Worm (Caenorhabditis elegans) whole organism, L4 larva: ENCODE results near the gene hot-4.

ENCODE experiments used
- F49E8.2 ChIP-seq: sonication (generic microtip); optimal IDR thresholded peaks from 2 replicates; lab custom pipeline; 2016; ENCODE audit warnings: missing compliant biosample characterization, mild to moderate bottlenecking, missing genetic modification characterization, borderline replicate concordance
- Y48G9A.11 ChIP-seq: fragments of 200-800 bp; sonication (Bioruptor generic); IDR thresholded peaks from 2 replicates; pipeline ENCODE4 v1.3.6; 2022; ENCODE audit warnings: missing genetic modification reagents, missing genetic modification characterization, missing compliant biosample characterization
- Y5F2A.4 ChIP-seq: fragments of 200-800 bp; sonication (Bioruptor generic); optimal IDR thresholded peaks from 2 replicates; lab custom pipeline; 2018; ENCODE audit warnings: mild to moderate bottlenecking, missing genetic modification characterization, missing compliant biosample characterization
- Y75B8A.6 ChIP-seq: fragments of 200-800 bp; sonication (Bioruptor generic); IDR thresholded peaks from 2 replicates; pipeline ENCODE4 v1.3.6; 2022; ENCODE audit warnings: missing genetic modification reagents, missing genetic modification characterization, missing compliant biosample characterization
- ZK546.5 ChIP-seq, 2 experiments: sonication (generic microtip); optimal IDR thresholded peaks; 2 replicates each; lab custom pipeline; 2017; ENCODE audit warnings: missing biosample characterization in 2 of 2, missing genetic modification characterization in 2 of 2
- ama-1 ChIP-seq: fragments of 150-350 bp; optimal IDR thresholded peaks from 2 replicates; lab custom pipeline; 2014; ENCODE audit warnings: inconsistent platforms, mixed read lengths
- ceh-20 ChIP-seq: fragments of 200-800 bp; sonication (Bioruptor generic); IDR thresholded peaks from 2 replicates; pipeline ENCODE4 v1.3.6; 2022; ENCODE audit warnings: missing genetic modification reagents, missing genetic modification characterization, missing compliant biosample characterization
- ceh-32 ChIP-seq: sonication (generic microtip); optimal IDR thresholded peaks from 2 replicates; lab custom pipeline; 2016; ENCODE audit warnings: mild to moderate bottlenecking, missing genetic modification characterization, missing compliant biosample characterization; ENCODE audit not compliant: poor library complexity
- ceh-44 ChIP-seq: fragments of 200-800 bp; sonication (Bioruptor generic); IDR thresholded peaks from 2 replicates; pipeline ENCODE4 v1.3.6; 2022; ENCODE audit warnings: missing genetic modification reagents, missing genetic modification characterization, missing compliant biosample characterization
- ceh-82 ChIP-seq: sonication (generic microtip); optimal IDR thresholded peaks from 2 replicates; lab custom pipeline; 2017; ENCODE audit warnings: missing biosample characterization, missing genetic modification characterization
- ctbp-1 ChIP-seq: fragments of 200-800 bp; sonication (Bioruptor generic); IDR thresholded peaks from 2 replicates; pipeline ENCODE4 v1.3.6; 2022; ENCODE audit warnings: missing genetic modification reagents, missing genetic modification characterization, missing compliant biosample characterization
- daf-8 ChIP-seq: fragments of 200-800 bp; sonication (Bioruptor generic); IDR thresholded peaks from 2 replicates; pipeline ENCODE4 v1.3.6; 2022; ENCODE audit warnings: missing genetic modification characterization, missing compliant biosample characterization
- dmd-6 ChIP-seq: fragments of 200-800 bp; sonication (Bioruptor generic); IDR thresholded peaks from 2 replicates; pipeline ENCODE4 v1.3.6; 2022; ENCODE audit warnings: missing genetic modification reagents, missing genetic modification characterization, missing compliant biosample characterization
- dmd-9 ChIP-seq: fragments of 200-800 bp; sonication (Bioruptor generic); IDR thresholded peaks from 2 replicates; pipeline ENCODE4 v1.3.6; 2022; ENCODE audit warnings: missing genetic modification reagents, missing genetic modification characterization, missing compliant biosample characterization
- dpl-1 ChIP-seq: fragments of 150-350 bp; optimal IDR thresholded peaks from 2 replicates; lab custom pipeline; 2014; ENCODE audit warnings: missing biosample characterization, missing genetic modification reagents, missing genetic modification characterization
- dve-1 ChIP-seq: sonication (generic microtip); optimal IDR thresholded peaks from 2 replicates; lab custom pipeline; 2017; ENCODE audit warnings: antibody characterized with exemption, mild to moderate bottlenecking, missing genetic modification characterization, missing compliant biosample characterization; ENCODE audit not compliant: insufficient read depth
- egl-27 ChIP-seq: sonication (generic microtip); optimal IDR thresholded peaks from 3 replicates; lab custom pipeline; 2017; ENCODE audit warnings: missing biosample characterization, missing genetic modification reagents, missing genetic modification characterization
- egl-43 ChIP-seq: fragments of 200-800 bp; sonication (Bioruptor generic); IDR thresholded peaks from 2 replicates; pipeline ENCODE4 v1.3.6; 2022; ENCODE audit warnings: missing genetic modification reagents, missing genetic modification characterization, missing compliant biosample characterization
- hmg-1.1 ChIP-seq: fragments of 200-800 bp; sonication (Bioruptor generic); IDR thresholded peaks from 2 replicates; pipeline ENCODE4 v1.3.6; 2022; ENCODE audit warnings: missing genetic modification reagents, missing genetic modification characterization, missing compliant biosample characterization
- lim-7 ChIP-seq: fragments of 200-800 bp; sonication (Bioruptor generic); IDR thresholded peaks from 2 replicates; pipeline ENCODE4 v1.3.6; 2022; ENCODE audit warnings: missing genetic modification characterization, missing compliant biosample characterization
- lin-13 ChIP-seq: fragments of 150-350 bp; optimal IDR thresholded peaks from 2 replicates; lab custom pipeline; 2014; ENCODE audit warnings: missing biosample characterization, missing genetic modification reagents, missing genetic modification characterization
- lin-15B ChIP-seq: fragments of 150-350 bp; sonication (generic microtip); optimal IDR thresholded peaks from 3 replicates; lab custom pipeline; 2014; ENCODE audit warnings: missing biosample characterization, missing genetic modification characterization
- lin-38 ChIP-seq: fragments of 200-800 bp; sonication (Bioruptor generic); IDR thresholded peaks from 2 replicates; pipeline ENCODE4 v1.3.6; 2022; ENCODE audit warnings: missing genetic modification reagents, missing genetic modification characterization, missing compliant biosample characterization
- lin-39 ChIP-seq: fragments of 150-350 bp; optimal IDR thresholded peaks from 2 replicates; lab custom pipeline; 2014; ENCODE audit warnings: missing biosample characterization, missing genetic modification reagents, missing genetic modification characterization
- lir-3 ChIP-seq: sonication (generic microtip); optimal IDR thresholded peaks from 2 replicates; lab custom pipeline; 2016; ENCODE audit warnings: mild to moderate bottlenecking, missing genetic modification characterization, missing compliant biosample characterization
- lsy-2 ChIP-seq, 2 experiments: fragments of 150-350 bp in 1 of 2; sonication (generic microtip) in 1 of 2; optimal IDR thresholded peaks; 2 replicates each; lab custom pipeline; 2014 to 2017; ENCODE audit warnings: missing biosample characterization in 2 of 2, missing genetic modification characterization in 2 of 2
- mes-2 ChIP-seq: sonication (generic microtip); optimal IDR thresholded peaks from 2 replicates; lab custom pipeline; 2016; ENCODE audit warnings: missing genotype, mild to moderate bottlenecking, missing genetic modification characterization, missing compliant biosample characterization; ENCODE audit not compliant: poor library complexity, severe bottlenecking
- mxl-2 ChIP-seq: fragments of 200-800 bp; sonication (Bioruptor generic); conservative IDR thresholded peaks from 2 replicates; pipeline ENCODE4 v1.3.6; 2022; ENCODE audit warnings: missing genetic modification reagents, missing genetic modification characterization, missing compliant biosample characterization
- nhr-10 ChIP-seq: fragments of 150-350 bp; optimal IDR thresholded peaks from 2 replicates; lab custom pipeline; 2014; ENCODE audit warnings: missing biosample characterization, missing genetic modification characterization
- nhr-102 ChIP-seq: sonication (generic microtip); optimal IDR thresholded peaks from 2 replicates; lab custom pipeline; 2016; ENCODE audit warnings: mild to moderate bottlenecking, missing genetic modification characterization, moderate library complexity, missing compliant biosample characterization
- nhr-28 ChIP-seq: fragments of 150-350 bp; optimal IDR thresholded peaks from 2 replicates; lab custom pipeline; 2014; ENCODE audit warnings: missing biosample characterization, missing genetic modification characterization
- nhr-48 ChIP-seq: sonication (generic microtip); optimal IDR thresholded peaks from 2 replicates; lab custom pipeline; 2016; ENCODE audit warnings: mild to moderate bottlenecking, missing genetic modification characterization, missing compliant biosample characterization
- nhr-6 ChIP-seq: fragments of 150-350 bp; optimal IDR thresholded peaks from 2 replicates; lab custom pipeline; 2014; ENCODE audit warnings: missing biosample characterization, missing genetic modification characterization
- nhr-76 ChIP-seq: fragments of 150-350 bp; optimal IDR thresholded peaks from 2 replicates; lab custom pipeline; 2014; ENCODE audit warnings: missing biosample characterization, missing genetic modification characterization
- rbr-2 ChIP-seq: sonication (generic microtip); optimal IDR thresholded peaks from 2 replicates; lab custom pipeline; 2016; ENCODE audit warnings: missing genotype, missing genetic modification characterization, missing compliant biosample characterization
- saeg-2 ChIP-seq: fragments of 200-800 bp; sonication (Bioruptor generic); IDR thresholded peaks from 2 replicates; pipeline ENCODE4 v1.3.6; 2022; ENCODE audit warnings: missing genetic modification reagents, missing genetic modification characterization, missing compliant biosample characterization
- sdz-12 ChIP-seq: fragments of 200-800 bp; sonication (Bioruptor generic); optimal IDR thresholded peaks from 2 replicates; lab custom pipeline; 2018; ENCODE audit warnings: mild to moderate bottlenecking, missing genetic modification characterization, missing compliant biosample characterization
- set-16 ChIP-seq: fragments of 200-800 bp; sonication (Bioruptor generic); IDR thresholded peaks from 2 replicates; pipeline ENCODE4 v1.3.6; 2022; ENCODE audit warnings: missing genetic modification reagents, missing genetic modification characterization, missing compliant biosample characterization
- spr-1 ChIP-seq: sonication (generic microtip); optimal IDR thresholded peaks from 2 replicates; lab custom pipeline; 2016; ENCODE audit warnings: mild to moderate bottlenecking, missing genetic modification characterization, missing compliant biosample characterization
- unc-39 ChIP-seq: sonication (generic microtip); optimal IDR thresholded peaks from 2 replicates; lab custom pipeline; 2017; ENCODE audit warnings: missing biosample characterization, missing genetic modification characterization
- zfp-3 ChIP-seq: fragments of 200-800 bp; sonication (Bioruptor generic); conservative IDR thresholded peaks from 2 replicates; pipeline ENCODE4 v1.3.6; 2022; ENCODE audit warnings: missing genetic modification reagents, missing genetic modification characterization, missing compliant biosample characterization
- zip-11 ChIP-seq: fragments of 200-800 bp; sonication (Bioruptor generic); IDR thresholded peaks from 2 replicates; pipeline ENCODE4 v1.3.6; 2022; ENCODE audit warnings: missing genetic modification characterization, missing compliant biosample characterization
- ztf-7 ChIP-seq: fragments of 150-350 bp; optimal IDR thresholded peaks from 2 replicates; lab custom pipeline; 2014; ENCODE audit warnings: missing biosample characterization, missing genetic modification characterization

Gene hot-4

DNA sequence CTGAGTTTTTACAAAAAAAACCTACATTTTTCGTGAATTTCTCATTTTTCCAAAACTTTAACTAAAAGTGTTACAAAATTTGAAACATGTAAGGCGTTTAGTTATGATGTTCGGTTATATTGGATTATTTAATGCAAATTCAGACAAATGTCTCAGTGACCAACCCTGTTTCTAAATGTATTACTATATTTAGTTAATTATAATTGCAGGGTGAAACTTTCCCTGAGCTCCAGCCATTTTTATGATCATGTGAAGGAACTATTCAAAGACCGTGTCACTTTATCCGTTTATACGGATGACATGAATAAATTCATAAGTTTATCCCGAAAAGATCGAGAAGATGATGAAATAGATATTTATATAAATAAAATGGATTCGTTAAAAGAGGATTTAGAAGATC is 26.4 kb upstream of the hot-4 start, which contains the start of gene C23G10.5:
Gene C23G10.5 (plus strand): TSS at position 301 of the 400 bp plus-strand sequence.
- TF ChIP-seq mxl-2 (GFP tag; lab: Robert Waterston, UW) = no peak
- TF ChIP-seq ceh-20 (GFP tag; lab: Robert Waterston, UW) = no peak
- no peak for TF ChIP-seq saeg-2 (GFP tag; lab: Robert Waterston, UW)
- no peak for TF ChIP-seq Y48G9A.11 (GFP tag; lab: Robert Waterston, UW)
- no peak for TF ChIP-seq lim-7

DNA sequence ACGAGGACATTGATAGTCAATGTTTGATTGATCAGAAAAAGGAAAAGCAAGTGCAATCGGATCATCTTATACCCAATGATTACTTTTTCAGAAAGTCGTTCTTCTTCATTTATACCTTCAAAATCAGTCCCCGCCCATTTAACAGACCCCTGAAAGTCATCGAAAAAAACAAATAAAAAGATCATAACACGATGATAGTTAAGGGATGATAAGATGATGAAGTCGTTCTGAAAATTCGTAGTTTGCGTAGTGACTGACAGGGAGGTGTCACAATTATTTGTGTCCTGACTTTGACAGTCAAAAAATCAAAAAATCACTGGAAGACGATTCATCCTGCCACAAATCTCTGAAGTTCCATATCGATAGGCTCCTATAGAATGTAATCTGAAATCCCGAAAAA is 22.7 kb upstream of the hot-4 start, which contains the start of gene ugt-66:
Gene ugt-66 (minus strand): TSS at position 101 of the 400 bp plus-strand sequence.
- TF ChIP-seq ceh-32 (tag; lab: Kevin White, UChicago) (no peak), unc-39 (tag; lab: Kevin White, UChicago) (no peak), ztf-7 (tag; lab: Kevin White, UChicago) (no peak), daf-8 (GFP tag; lab: Robert Waterston, UW) (no peak), nhr-10 (no peak), egl-27 (no peak)

DNA sequence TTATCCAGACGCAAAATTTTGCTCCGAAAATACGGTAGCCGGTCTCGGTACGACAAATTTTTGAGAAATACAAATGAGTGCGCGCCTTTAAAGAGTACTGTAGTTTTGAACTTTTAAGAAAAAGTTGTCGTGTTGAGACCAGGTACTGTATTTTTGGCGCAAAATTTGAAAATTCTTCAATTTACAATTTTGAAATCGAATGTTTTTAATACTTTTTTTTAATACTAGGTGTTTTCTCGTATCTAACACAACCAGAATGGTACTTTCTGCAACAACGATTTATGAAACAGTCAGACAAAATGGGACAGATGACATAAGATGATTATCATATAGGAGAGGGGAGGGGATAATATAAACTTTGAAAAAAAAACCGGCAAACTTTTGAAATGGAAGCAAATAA is 21.5 kb upstream of the hot-4 start:
- peak; percentile 70 for TF ChIP-seq F49E8.2 (tag; lab: Kevin White, UChicago)
- TF ChIP-seq ceh-82 (tag; lab: Kevin White, UChicago) = no peak
- peak; percentile 51 for TF ChIP-seq lin-38 (GFP tag; lab: Robert Waterston, UW)
- 0 out of 2 replicates have a peak, but pooled peaks have one; percentile 29 for TF ChIP-seq Y48G9A.11 (GFP tag; lab: Robert Waterston, UW)

DNA sequence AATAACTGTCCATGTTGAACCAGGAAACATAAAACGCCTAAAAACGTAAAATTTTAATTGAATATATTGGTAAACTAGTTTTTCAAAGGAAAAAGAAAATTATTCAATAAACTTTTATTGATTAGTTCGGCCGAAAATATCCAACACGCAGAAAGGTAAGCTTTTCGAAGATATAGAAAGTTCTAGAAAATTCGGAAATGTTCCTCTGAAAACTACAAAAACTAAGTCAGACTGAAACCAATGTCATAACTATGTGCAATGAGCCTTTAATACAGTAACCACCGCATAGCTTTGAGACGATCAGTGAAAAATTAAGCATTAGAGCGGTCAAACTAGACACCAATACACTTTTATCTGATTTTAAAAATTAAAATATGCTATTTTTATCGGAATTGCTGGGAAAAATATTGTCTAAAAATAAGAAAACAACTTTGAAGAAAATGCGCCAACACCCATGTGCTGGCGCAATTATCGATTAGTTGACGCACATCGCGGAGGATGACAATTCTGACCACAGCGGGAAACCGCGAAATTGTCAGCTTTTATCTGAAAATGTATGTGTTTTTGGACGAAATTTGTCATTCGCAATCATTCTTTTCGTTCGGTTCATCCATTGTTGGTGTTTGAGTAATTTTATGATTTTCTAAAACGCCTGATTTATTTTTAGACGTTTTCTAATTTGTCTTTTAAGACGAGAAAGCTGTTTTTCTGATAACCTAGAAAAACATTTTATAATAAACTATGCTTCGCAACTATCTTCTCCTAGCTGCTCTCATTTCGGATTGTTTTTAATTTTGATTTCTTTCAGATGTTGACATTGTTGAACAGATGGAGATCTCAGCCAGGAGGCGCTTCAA is 18.6 kb upstream of the hot-4 start, which contains the start of the genes C23G10.7 and rpn-2:
Gene C23G10.7 (minus strand): TSS at position 37 of the 857 bp plus-strand sequence.
Gene rpn-2 (plus strand): TSS at position 807 of the 857 bp plus-strand sequence.
- TF ChIP-seq ama-1 (no peak), ztf-7 (tag; lab: Kevin White, UChicago) (peak; percentile 41), hmg-1.1 (GFP tag; lab: Robert Waterston, UW) (peak; percentile 53; the same call in 1 of the 2 replicates), lsy-2 (tag; optimal IDR thresholded peaks at IDR 0.05; lab: Kevin White, UChicago) (peak in 1 of 2 experiments; percentile 80), mes-2 (tag; lab: Kevin White, UChicago) (peak; percentile 64), nhr-76 (no peak), lin-13 (GFP tag; lab: Kevin White, UChicago) (no peak), dmd-6 (GFP tag; lab: Robert Waterston, UW) (peak; percentile 31; the same call in 1 of the 2 replicates), Y5F2A.4 (GFP tag; lab: Kevin White, UChicago) (no peak), dpl-1 (GFP tag; lab: Kevin White, UChicago) (peak; percentile 75), F49E8.2 (tag; lab: Kevin White, UChicago) (peak; percentile 71), lin-39 (tag; lab: Kevin White, UChicago) (no peak), nhr-102 (tag; lab: Kevin White, UChicago) (peak; percentile 55), ZK546.5 (tag; optimal IDR thresholded peaks at IDR 0.05; lab: Kevin White, UChicago) (no peak), dmd-9 (GFP tag; lab: Robert Waterston, UW) (no peak), zip-11 (GFP tag; lab: Robert Waterston, UW) (no peak), zfp-3 (GFP tag; lab: Robert Waterston, UW) (no peak), ctbp-1 (GFP tag; lab: Robert Waterston, UW) (no peak), set-16 (GFP tag; lab: Robert Waterston, UW) (no peak), egl-43 (no peak), rbr-2 (peak; percentile 65), spr-1 (tag; lab: Kevin White, UChicago) (no peak), Y75B8A.6 (GFP tag; lab: Robert Waterston, UW) (no peak), sdz-12 (GFP tag; lab: Kevin White, UChicago) (no peak), lir-3 (tag; lab: Kevin White, UChicago) (no peak), ceh-44 (GFP tag; lab: Robert Waterston, UW) (no peak), nhr-28 (tag; lab: Kevin White, UChicago) (peak; percentile 35), dve-1 (tag; lab: Kevin White, UChicago) (peak; percentile 69), nhr-6 (tag; lab: Kevin White, UChicago) (peak; percentile 66), lin-15B (tag; lab: Kevin White, UChicago) (no peak), Y48G9A.11 (GFP tag; lab: Robert Waterston, UW) (peak; percentile 60; the same call in 1 of the 2 replicates), nhr-48 (tag; lab: Kevin White, UChicago) (peak; percentile 1)
